Fruit fly (Drosophila melanogaster) whole organism, embryonic: ENCODE data around the gene CG31445.

Experiments used
- Ada2b ChIP-seq: fragments of 200-800 bp; sonication (Bioruptor generic); IDR thresholded peaks from 2 replicates; pipeline ENCODE4 v1.3.6; 2022; ENCODE audit warnings: missing biosample characterization, missing genetic modification characterization
- Aef1 ChIP-seq: fragments of 200-800 bp; sonication (Bioruptor generic); IDR thresholded peaks from 3 replicates; pipeline ENCODE4 v1.3.6; 2022; ENCODE audit warnings: missing biosample characterization, missing genetic modification characterization
- CG10209 ChIP-seq: fragments of 200-800 bp; sonication (Bioruptor generic); optimal IDR thresholded peaks from 3 replicates; lab custom pipeline; 2017; ENCODE audit warnings: missing biosample characterization, mild to moderate bottlenecking, missing genetic modification characterization, missing genetic modification reagents
- CG10366 ChIP-seq: fragments of 200-800 bp; sonication (Bioruptor generic); IDR thresholded peaks from 2 replicates; pipeline ENCODE4 v1.3.6; 2022; ENCODE audit warnings: missing biosample characterization, missing genetic modification characterization
- CG11695 ChIP-seq: fragments of 200-800 bp; sonication (Bioruptor generic); IDR thresholded peaks from 3 replicates; pipeline ENCODE4 v1.3.6; 2022; ENCODE audit warnings: missing biosample characterization, missing genetic modification characterization
- CG11723 ChIP-seq: fragments of 200-800 bp; sonication (Bioruptor generic); optimal IDR thresholded peaks from 2 replicates; lab custom pipeline; 2017; ENCODE audit warnings: missing biosample characterization, mild to moderate bottlenecking, missing genetic modification characterization
- CG12219 ChIP-seq: fragments of 200-800 bp; sonication (Bioruptor generic); optimal IDR thresholded peaks from 3 replicates; lab custom pipeline; 2018; ENCODE audit warnings: missing biosample characterization, mild to moderate bottlenecking, missing genetic modification characterization
- CG12236 ChIP-seq: fragments of 200-800 bp; sonication (Bioruptor generic); optimal IDR thresholded peaks from 2 replicates; lab custom pipeline; 2016; ENCODE audit warnings: missing biosample characterization, missing genetic modification characterization
- CG14667 ChIP-seq: fragments of 200-800 bp; sonication (Bioruptor generic); IDR thresholded peaks from 2 replicates; pipeline ENCODE4 v1.3.6; 2022; ENCODE audit warnings: missing biosample characterization, missing genetic modification characterization
- CG15073 ChIP-seq: fragments of 200-800 bp; sonication (Bioruptor generic); optimal IDR thresholded peaks from 2 replicates; lab custom pipeline; 2016; ENCODE audit warnings: missing biosample characterization, missing genetic modification characterization
- CG1602 ChIP-seq: fragments of 200-800 bp; sonication (Bioruptor generic); optimal IDR thresholded peaks from 3 replicates; lab custom pipeline; 2016; ENCODE audit warnings: missing biosample characterization, missing genetic modification characterization
- CG16813 ChIP-seq: fragments of 200-800 bp; sonication (Bioruptor generic); IDR thresholded peaks from 3 replicates; pipeline ENCODE4 v1.3.6; 2022; ENCODE audit warnings: missing biosample characterization, missing genetic modification characterization; ENCODE audit not compliant: partially characterized antibody
- CG16815 ChIP-seq: fragments of 200-800 bp; sonication (Bioruptor generic); optimal IDR thresholded peaks from 3 replicates; lab custom pipeline; 2017; ENCODE audit warnings: missing biosample characterization, mild to moderate bottlenecking, missing genetic modification characterization
- CG17328 ChIP-seq: fragments of 200-800 bp; sonication (Bioruptor generic); IDR thresholded peaks from 2 replicates; pipeline ENCODE4 v1.3.6; 2022; ENCODE audit warnings: missing biosample characterization, missing genetic modification characterization
- CG17802 ChIP-seq: fragments of 200-800 bp; sonication (Bioruptor generic); optimal IDR thresholded peaks from 2 replicates; lab custom pipeline; 2018; ENCODE audit warnings: missing biosample characterization, mild to moderate bottlenecking, missing genetic modification characterization, moderate library complexity
- CG2129 ChIP-seq: fragments of 200-800 bp; sonication (Bioruptor generic); IDR thresholded peaks from 2 replicates; pipeline ENCODE4 v1.3.6; 2022; ENCODE audit warnings: missing biosample characterization, missing genetic modification characterization; ENCODE audit not compliant: partially characterized antibody
- CG31365 ChIP-seq: fragments of 200-800 bp; sonication (Bioruptor generic); optimal IDR thresholded peaks from 2 replicates; lab custom pipeline; 2018; ENCODE audit warnings: missing biosample characterization, mild to moderate bottlenecking, missing genetic modification characterization
- CG33557 ChIP-seq: fragments of 200-800 bp; sonication (Bioruptor generic); optimal IDR thresholded peaks from 2 replicates; lab custom pipeline; 2019; ENCODE audit warnings: missing biosample characterization, mild to moderate bottlenecking, missing genetic modification characterization, moderate library complexity
- CG3995 ChIP-seq: fragments of 200-800 bp; sonication (Bioruptor generic); optimal IDR thresholded peaks from 3 replicates; lab custom pipeline; 2016; ENCODE audit warnings: missing biosample characterization, missing genetic modification characterization
- CG4360 ChIP-seq: fragments of 200-800 bp; sonication (Bioruptor generic); IDR thresholded peaks from 2 replicates; pipeline ENCODE4 v1.3.6; 2022; ENCODE audit warnings: missing biosample characterization, missing genetic modification characterization
- CG4404 ChIP-seq: fragments of 200-800 bp; sonication (Bioruptor generic); IDR thresholded peaks from 2 replicates; pipeline ENCODE4 v1.3.6; 2022; ENCODE audit warnings: missing biosample characterization, missing genetic modification characterization
- CG6683 ChIP-seq: fragments of 200-800 bp; sonication (Bioruptor generic); optimal IDR thresholded peaks from 2 replicates; lab custom pipeline; 2017; ENCODE audit warnings: missing biosample characterization, mild to moderate bottlenecking, missing genetic modification characterization, missing genetic modification reagents
- CG7556 ChIP-seq: fragments of 200-800 bp; sonication (Bioruptor generic); optimal IDR thresholded peaks from 2 replicates; lab custom pipeline; 2017; ENCODE audit warnings: missing biosample characterization, mild to moderate bottlenecking, missing genetic modification characterization
- CG7745 ChIP-seq: fragments of 200-800 bp; sonication (Bioruptor generic); optimal IDR thresholded peaks from 2 replicates; lab custom pipeline; 2018; ENCODE audit warnings: missing biosample characterization, mild to moderate bottlenecking, missing genetic modification characterization, moderate library complexity
- CG8478 ChIP-seq: fragments of >200 bp; optimal IDR thresholded peaks from 2 replicates; lab custom pipeline; 2018
- CG8924 ChIP-seq: fragments of 200-800 bp; optimal IDR thresholded peaks from 3 replicates; lab custom pipeline; 2019; ENCODE audit warnings: missing biosample characterization, mild to moderate bottlenecking, missing genetic modification characterization, moderate library complexity
- CG8944 ChIP-seq: fragments of 200-800 bp; sonication (Bioruptor generic); optimal IDR thresholded peaks from 3 replicates; lab custom pipeline; 2016; ENCODE audit warnings: missing biosample characterization, missing genetic modification characterization
- Elba2 ChIP-seq: fragments of 200-800 bp; sonication (Bioruptor generic); optimal IDR thresholded peaks from 3 replicates; lab custom pipeline; 2016; ENCODE audit warnings: missing biosample characterization, missing genetic modification characterization
- Gug ChIP-seq: fragments of 200-800 bp; sonication (Bioruptor generic); IDR thresholded peaks from 4 replicates; pipeline ENCODE4 v1.3.6; 2022; ENCODE audit warnings: missing biosample characterization, missing genetic modification characterization
- Hmr ChIP-seq: fragments of 200-800 bp; sonication (Bioruptor generic); optimal IDR thresholded peaks from 3 replicates; lab custom pipeline; 2017; ENCODE audit warnings: mild to moderate bottlenecking, missing biosample characterization, missing genetic modification reagents, missing genetic modification characterization
- Hr51 ChIP-seq, 2 experiments: fragments of 200-800 bp; sonication (Bioruptor generic); optimal IDR thresholded peaks; 2 replicates in 1 of 2; 3 replicates in 1 of 2; lab custom pipeline; 2016 to 2018; ENCODE audit warnings: missing biosample characterization in 2 of 2, missing genetic modification characterization in 2 of 2, mild to moderate bottlenecking in 1 of 2, moderate library complexity in 1 of 2
- MESR4 ChIP-seq: fragments of 200-800 bp; sonication (Bioruptor generic); optimal IDR thresholded peaks from 2 replicates; lab custom pipeline; 2018; ENCODE audit warnings: missing biosample characterization, mild to moderate bottlenecking, missing genetic modification characterization, moderate library complexity
- NK7.1 ChIP-seq: fragments of 200-800 bp; sonication (Bioruptor generic); optimal IDR thresholded peaks from 3 replicates; lab custom pipeline; 2016; ENCODE audit warnings: missing biosample characterization, missing genetic modification characterization
- Ravus ChIP-seq: fragments of 200-800 bp; sonication (Bioruptor generic); IDR thresholded peaks from 2 replicates; pipeline ENCODE4 v1.3.6; 2022; ENCODE audit warnings: missing biosample characterization, missing genetic modification characterization
- Rx ChIP-seq: fragments of 200-800 bp; sonication (Bioruptor generic); IDR thresholded peaks from 2 replicates; pipeline ENCODE4 v1.3.6; 2022; ENCODE audit warnings: missing biosample characterization, missing genetic modification characterization
- Tbp ChIP-seq: fragments of >200 bp; optimal IDR thresholded peaks from 2 replicates; lab custom pipeline; 2018; ENCODE audit warnings: missing biosample characterization, missing genetic modification characterization
- amos ChIP-seq: fragments of 200-800 bp; sonication (Bioruptor generic); IDR thresholded peaks from 2 replicates; pipeline ENCODE4 v1.3.6; 2022; ENCODE audit warnings: missing biosample characterization, missing genetic modification characterization; ENCODE audit not compliant: partially characterized antibody
- aop ChIP-seq: fragments of 200-800 bp; sonication (Bioruptor generic); IDR thresholded peaks from 2 replicates; pipeline ENCODE4 v1.3.6; 2022; ENCODE audit warnings: missing biosample characterization, missing genetic modification characterization
- lov ChIP-seq, 2 experiments: fragments of 200-800 bp in 1 of 2; fragments of >200 bp in 1 of 2; sonication (Bioruptor generic) in 1 of 2; IDR thresholded peaks in 1 of 2; optimal IDR thresholded peaks in 1 of 2; 2 replicates in 1 of 2; 3 replicates in 1 of 2; pipeline versions ENCODE4 v1.3.6 to Lab custom; 2017 to 2022; ENCODE audit warnings: missing biosample characterization in 1 of 2, missing genetic modification characterization in 1 of 2
- odd ChIP-seq: fragments of 200-800 bp; sonication (Bioruptor generic); optimal IDR thresholded peaks from 2 replicates; lab custom pipeline; 2017; ENCODE audit warnings: missing biosample characterization, mild to moderate bottlenecking, missing genetic modification characterization
- org-1 ChIP-seq: fragments of 200-800 bp; sonication (Bioruptor generic); optimal IDR thresholded peaks from 2 replicates; lab custom pipeline; 2017; ENCODE audit warnings: missing biosample characterization, missing genetic modification characterization
- pzg ChIP-seq: fragments of 200-800 bp; sonication (Bioruptor generic); optimal IDR thresholded peaks from 3 replicates; lab custom pipeline; 2018; ENCODE audit warnings: missing biosample characterization, mild to moderate bottlenecking, missing genetic modification characterization, moderate library complexity
- repo ChIP-seq: fragments of 200-800 bp; sonication (Bioruptor generic); optimal IDR thresholded peaks from 2 replicates; lab custom pipeline; 2016; ENCODE audit warnings: missing biosample characterization, missing genetic modification characterization
- salm ChIP-seq: fragments of 200-800 bp; sonication (Bioruptor generic); optimal IDR thresholded peaks from 2 replicates; lab custom pipeline; 2018; ENCODE audit warnings: missing biosample characterization, mild to moderate bottlenecking, missing genetic modification characterization
- sqz ChIP-seq: fragments of 200-800 bp; sonication (Bioruptor generic); optimal IDR thresholded peaks from 3 replicates; lab custom pipeline; 2018; ENCODE audit warnings: missing biosample characterization, mild to moderate bottlenecking, missing genetic modification characterization
- tap ChIP-seq: fragments of 200-800 bp; optimal IDR thresholded peaks from 3 replicates; lab custom pipeline; 2019; ENCODE audit warnings: missing biosample characterization, mild to moderate bottlenecking, missing genetic modification characterization, moderate library complexity
- yki ChIP-seq: fragments of >200 bp; optimal IDR thresholded peaks from 3 replicates; lab custom pipeline; 2018
- zen ChIP-seq: fragments of 200-800 bp; sonication (Bioruptor generic); optimal IDR thresholded peaks from 3 replicates; lab custom pipeline; 2018; ENCODE audit warnings: missing biosample characterization, mild to moderate bottlenecking, missing genetic modification characterization, moderate library complexity

The CG31445 gene

DNA sequence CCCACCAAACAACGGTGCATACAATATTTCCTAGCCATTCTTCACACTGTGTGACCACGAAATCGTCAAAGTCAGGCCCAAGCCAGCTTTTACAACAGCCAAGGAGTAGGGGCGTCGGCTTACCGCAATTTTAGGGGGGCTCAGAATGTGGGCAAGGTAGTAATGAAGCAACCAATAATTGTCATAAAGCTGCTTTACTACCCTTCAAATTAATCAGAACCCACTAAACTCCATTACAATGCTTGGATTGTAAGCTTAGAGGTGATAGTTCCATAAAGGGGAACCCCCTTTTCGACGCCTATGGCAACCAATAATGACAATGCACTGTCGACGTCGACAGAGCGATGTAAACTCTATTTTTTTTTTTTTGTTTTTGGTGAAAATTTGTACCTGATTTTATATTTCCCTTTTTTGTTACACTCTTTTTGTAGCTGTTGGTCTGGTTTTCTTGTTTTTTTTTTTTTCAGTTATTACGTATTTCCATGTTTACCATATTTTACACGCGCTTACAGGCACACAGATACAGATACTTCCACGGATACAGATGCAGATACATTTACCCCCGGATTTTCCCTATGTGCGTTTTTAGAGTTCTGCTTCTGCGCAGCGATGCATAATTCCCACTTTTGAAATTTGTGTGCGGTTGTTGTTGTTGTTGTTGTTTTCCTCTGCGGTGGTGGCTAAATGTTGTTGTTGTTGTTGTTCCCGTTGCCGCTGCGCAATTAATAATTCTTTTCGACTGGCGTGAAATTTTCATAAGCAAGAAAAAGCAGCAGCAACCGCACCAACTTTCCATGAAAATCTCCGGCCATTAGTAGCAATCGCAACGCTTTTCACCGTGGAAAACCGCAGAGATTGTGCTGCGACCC lies 39.8 kb downstream of the CG31445 start (continued):
- TF ChIP-seq Hmr (GFP tag; lab: Kevin White, UChicago) (peak; percentile 16), CG3995 (GFP tag; lab: Kevin White, UChicago) (no peak), CG17328 (peak; percentile 77), CG33557 (peak; percentile 57), CG11695 (GFP tag; lab: Robert Waterston, UW) (peak; percentile 65; the same call in 2 of the 3 replicates), CG1602 (peak; percentile 78), sqz (peak; percentile 84), lov (optimal IDR thresholded peaks at IDR 0.05; lab: Kevin White, UChicago) (no peak), lov (GFP tag; IDR thresholded peaks at IDR 0.05; lab: Robert Waterston, UW) (peak; percentile 65; the same call in 1 of the 3 replicates), tap (tag; lab: Kevin White, UChicago) (peak; percentile 74), CG12219 (GFP tag; lab: Kevin White, UChicago) (peak; percentile 80), Tbp (GFP tag; lab: Kevin White, UChicago) (no peak), zen (peak; percentile 60), CG6683 (peak; percentile 23), CG8478 (no peak), CG10366 (GFP tag; lab: Robert Waterston, UW) (peak; percentile 76), CG8924 (tag; lab: Kevin White, UChicago) (peak; percentile 77), CG31365 (tag; lab: Kevin White, UChicago) (peak; percentile 41), NK7.1 (GFP tag; lab: Kevin White, UChicago) (no peak), Gug (GFP tag; lab: Robert Waterston, UW) (peak; percentile 68), CG10209 (GFP tag; lab: Kevin White, UChicago) (peak; percentile 68), CG15073 (peak; percentile 17), org-1 (GFP tag; lab: Kevin White, UChicago) (peak; percentile 65), repo (peak; percentile 66), CG11723 (GFP tag; lab: Kevin White, UChicago) (peak; percentile 78), Aef1 (GFP tag; lab: Robert Waterston, UW) (peak; percentile 37; the same call in 1 of the 3 replicates), Rx (peak; percentile 79), CG16815 (peak; percentile 48), amos (no peak), CG4360 (GFP tag; lab: Robert Waterston, UW) (peak; percentile 99), salm (tag; lab: Kevin White, UChicago) (peak; percentile 59), Hr51 (GFP tag; optimal IDR thresholded peaks at IDR 0.05; lab: Kevin White, UChicago) (peak; percentile 29 to 83), CG7556 (peak; percentile 72), CG12236 (GFP tag; lab: Kevin White, UChicago) (peak; percentile 64), CG14667 (peak; percentile 54), CG8944 (peak; percentile 70), CG17802 (tag; lab: Kevin White, UChicago) (peak; percentile 47), CG2129 (no peak), pzg (GFP tag; lab: Kevin White, UChicago) (no peak), odd (GFP tag; lab: Kevin White, UChicago) (peak; percentile 61), MESR4 (GFP tag; lab: Kevin White, UChicago) (no peak), Ravus (no peak), Ada2b (GFP tag; lab: Robert Waterston, UW) (peak; percentile 72), Elba2 (GFP tag; lab: Kevin White, UChicago) (no peak), CG7745 (tag; lab: Kevin White, UChicago) (no peak), CG16813 (GFP tag; lab: Robert Waterston, UW) (no peak), aop (GFP tag; lab: Robert Waterston, UW) (peak; percentile 56; the same call in 1 of the 2 replicates), yki (lab: Kevin White, UChicago) (no peak), CG4404 (GFP tag; lab: Robert Waterston, UW) (peak; percentile 35; the same call in 1 of the 2 replicates)
